Fruit fly (Drosophila melanogaster): ENCODE measurements around the gene rdx.

rdx gene

dm6 chr3R:14056320-14057053, 24.6 kb upstream of the rdx start, which contains the start of gene foxo (continued):
- TF ChIP-seq CrebB (tag; optimal IDR thresholded peaks at IDR 0.05), result peak; percentile 10
- TF ChIP-seq kni (GFP tag; optimal IDR thresholded peaks at IDR 0.05), result no peak
- TF ChIP-seq Taf1 (GFP tag; IDR thresholded peaks at IDR 0.05), result no peak
- TF ChIP-seq nmo (GFP tag; optimal IDR thresholded peaks at IDR 0.05), result peak; percentile 93
- peak; percentile 77 for TF ChIP-seq CG5180 (GFP tag; optimal IDR thresholded peaks at IDR 0.05)
- TF ChIP-seq CG17829 (tag; optimal IDR thresholded peaks at IDR 0.05), result peak; percentile 86
- peak; percentile 69 for TF ChIP-seq Abd-B (GFP tag; optimal IDR thresholded peaks at IDR 0.05)
- TF ChIP-seq gem (tag; optimal IDR thresholded peaks at IDR 0.05), result peak; percentile 93
- no peak for TF ChIP-seq gt (GFP tag; IDR thresholded peaks at IDR 0.05)
- peak; percentile 26; the same call in 1 of the 2 replicates for TF ChIP-seq klu (GFP tag; IDR thresholded peaks at IDR 0.05)
- TF ChIP-seq CG2129 (GFP tag; IDR thresholded peaks at IDR 0.05; ENCODE audit: partially characterized antibody), result no peak
- no peak for TF ChIP-seq Side (GFP tag; optimal IDR thresholded peaks at IDR 0.05)
- TF ChIP-seq HmgD (GFP tag; optimal IDR thresholded peaks at IDR 0.05), result peak; percentile 35
- TF ChIP-seq ftz-f1 (GFP tag; optimal IDR thresholded peaks at IDR 0.05), result peak; percentile 76
- no peak for TF ChIP-seq Ets97D (GFP tag; optimal IDR thresholded peaks at IDR 0.05)
- TF ChIP-seq CG14667 (GFP tag; IDR thresholded peaks at IDR 0.05), result no peak
- TF ChIP-seq sens-2 (GFP tag; IDR thresholded peaks at IDR 0.05), result no peak
- TF ChIP-seq wdn (GFP tag; IDR thresholded peaks at IDR 0.05), result no peak
- TF ChIP-seq CG1024 (GFP tag; IDR thresholded peaks at IDR 0.05), result no peak
- TF ChIP-seq CG9797 (GFP tag; optimal IDR thresholded peaks at IDR 0.05), result no peak
- peak; percentile 59 for TF ChIP-seq CG1529 (GFP tag; optimal IDR thresholded peaks at IDR 0.05)
- peak; percentile 25 for TF ChIP-seq CG1603 (tag; optimal IDR thresholded peaks at IDR 0.05)
- TF ChIP-seq CG17328 (GFP tag; IDR thresholded peaks at IDR 0.05), result 0 out of 2 replicates have a peak, but pooled peaks have one; percentile 49
- TF ChIP-seq D19B (GFP tag; optimal IDR thresholded peaks at IDR 0.05), result peak; percentile 76
- TF ChIP-seq bcd (GFP tag; optimal IDR thresholded peaks at IDR 0.05), result peak; percentile 85
- TF ChIP-seq fd64A (GFP tag; optimal IDR thresholded peaks at IDR 0.05), result no peak
- peak; percentile 37; the same call in 1 of the 2 replicates for TF ChIP-seq MBD-R2 (GFP tag; IDR thresholded peaks at IDR 0.05)
- TF ChIP-seq YL-1 (GFP tag; optimal IDR thresholded peaks at IDR 0.05), result peak; percentile 26
- peak; percentile 75 for TF ChIP-seq CG6765 (GFP tag; optimal IDR thresholded peaks at IDR 0.05)
- no peak for TF ChIP-seq Atf3 (GFP tag; optimal IDR thresholded peaks at IDR 0.05)
- 0 out of 2 replicates have a peak, but pooled peaks have one; percentile 42 for TF ChIP-seq CG5953 (GFP tag; IDR thresholded peaks at IDR 0.05)
- no peak for TF ChIP-seq Myb (GFP tag; optimal IDR thresholded peaks at IDR 0.05)
- TF ChIP-seq crc (GFP tag; optimal IDR thresholded peaks at IDR 0.05), result no peak
- no peak for TF ChIP-seq TFAM (GFP tag; optimal IDR thresholded peaks at IDR 0.05)
- peak; percentile 44 for TF ChIP-seq CG14014 (GFP tag; IDR thresholded peaks at IDR 0.05)
- TF ChIP-seq CG11504 (tag; optimal IDR thresholded peaks at IDR 0.05), result peak; percentile 92
- no peak for TF ChIP-seq insv (GFP tag; optimal IDR thresholded peaks at IDR 0.05)
- TF ChIP-seq Mad (GFP tag; optimal IDR thresholded peaks at IDR 0.05), result peak; percentile 6
- TF ChIP-seq CG32532 (GFP tag; IDR thresholded peaks at IDR 0.05), result peak; percentile 76
- TF ChIP-seq CG12659 (GFP tag; optimal IDR thresholded peaks at IDR 0.05), result peak; percentile 96
- no peak for TF ChIP-seq CG6272 (GFP tag; IDR thresholded peaks at IDR 0.05)
- peak; percentile 46 for TF ChIP-seq tin (GFP tag; optimal IDR thresholded peaks at IDR 0.05)
- no peak for TF ChIP-seq slp2 (GFP tag; optimal IDR thresholded peaks at IDR 0.05)
- TF ChIP-seq Hmr (GFP tag; optimal IDR thresholded peaks at IDR 0.05), result peak; percentile 90
- TF ChIP-seq pnt (GFP tag; optimal IDR thresholded peaks at IDR 0.05), result peak; percentile 20
- TF ChIP-seq CG3838 (GFP tag; optimal IDR thresholded peaks at IDR 0.05), result no peak
- TF ChIP-seq pita (GFP tag; optimal IDR thresholded peaks at IDR 0.05), result no peak
- no peak for TF ChIP-seq ro (GFP tag; IDR thresholded peaks at IDR 0.05)
- no peak for TF ChIP-seq h (optimal IDR thresholded peaks at IDR 0.05)
- TF ChIP-seq CG6813 (GFP tag; optimal IDR thresholded peaks at IDR 0.05), result peak; percentile 75

Measured in whole organism, embryonic.